Fruit fly (Drosophila melanogaster) whole organism, prepupa: Measurements from ENCODE around the gene SmydA-8.

Experiments
- CG11294 ChIP-seq: fragments of 200-800 bp; sonication (Bioruptor generic); IDR thresholded peaks from 2 replicates; pipeline ENCODE4 v1.3.6; 2022; ENCODE audit warnings: missing biosample characterization, missing genetic modification characterization
- CG11762 ChIP-seq: fragments of 200-800 bp; sonication (Bioruptor generic); optimal IDR thresholded peaks from 3 replicates; lab custom pipeline; 2016; ENCODE audit warnings: missing biosample characterization, missing genetic modification characterization; ENCODE audit not compliant: insufficient read depth
- CG31627 ChIP-seq: fragments of 200-800 bp; sonication (Bioruptor generic); optimal IDR thresholded peaks from 3 replicates; lab custom pipeline; 2016; ENCODE audit warnings: missing biosample characterization, missing genetic modification characterization
- CG32006 ChIP-seq: fragments of 200-800 bp; sonication (Bioruptor generic); optimal IDR thresholded peaks from 3 replicates; lab custom pipeline; 2017; ENCODE audit warnings: missing biosample characterization, mild to moderate bottlenecking, missing genetic modification characterization
- CG34406 ChIP-seq: fragments of 200-800 bp; sonication (Bioruptor generic); optimal IDR thresholded peaks from 3 replicates; lab custom pipeline; 2016; ENCODE audit warnings: missing biosample characterization, missing genetic modification characterization
- CG6276 ChIP-seq: fragments of 200-800 bp; sonication (Bioruptor generic); optimal IDR thresholded peaks from 2 replicates; lab custom pipeline; 2017; ENCODE audit warnings: missing biosample characterization, mild to moderate bottlenecking, missing genetic modification characterization
- Sox15 ChIP-seq: fragments of 200-800 bp; sonication (Bioruptor generic); optimal IDR thresholded peaks from 3 replicates; lab custom pipeline; 2016; ENCODE audit warnings: missing biosample characterization, missing genetic modification characterization
- cyc ChIP-seq: fragments of 200-800 bp; sonication (Bioruptor generic); optimal IDR thresholded peaks from 3 replicates; lab custom pipeline; 2016; ENCODE audit warnings: missing biosample characterization, missing genetic modification characterization
- dsx ChIP-seq: fragments of 200-800 bp; optimal IDR thresholded peaks from 3 replicates; lab custom pipeline; 2019; ENCODE audit warnings: missing biosample characterization, mild to moderate bottlenecking, missing genetic modification characterization, moderate library complexity; ENCODE audit not compliant: poor library complexity, severe bottlenecking
- eg ChIP-seq: fragments of 200-800 bp; sonication (Bioruptor generic); IDR thresholded peaks from 3 replicates; pipeline ENCODE4 v1.3.6; 2022; ENCODE audit warnings: missing biosample characterization, missing genetic modification characterization
- esn ChIP-seq: fragments of 200-800 bp; sonication (Bioruptor generic); optimal IDR thresholded peaks from 2 replicates; lab custom pipeline; 2016; ENCODE audit warnings: missing biosample characterization, mild to moderate bottlenecking, missing genetic modification characterization, moderate library complexity
- pdm3 ChIP-seq: fragments of 200-800 bp; sonication (Bioruptor generic); optimal IDR thresholded peaks from 3 replicates; lab custom pipeline; 2016; ENCODE audit warnings: missing biosample characterization, missing genetic modification characterization
- spab ChIP-seq: fragments of 200-800 bp; sonication (Bioruptor generic); optimal IDR thresholded peaks from 2 replicates; lab custom pipeline; 2017; ENCODE audit warnings: missing biosample characterization, mild to moderate bottlenecking, missing genetic modification characterization, missing genetic modification reagents
- topi ChIP-seq: fragments of 200-800 bp; sonication (Bioruptor generic); optimal IDR thresholded peaks from 3 replicates; lab custom pipeline; 2016; ENCODE audit warnings: missing biosample characterization, missing genetic modification characterization

- TF ChIP-seq CG32006 (GFP tag; lab: Kevin White, UChicago) (no peak), CG11762 (no peak), CG6276 (GFP tag; lab: Kevin White, UChicago) (no peak), pdm3 (GFP tag; lab: Kevin White, UChicago) (no peak), esn (GFP tag; lab: Kevin White, UChicago) (no peak), spab (GFP tag; lab: Kevin White, UChicago) (no peak), CG11294 (GFP tag; lab: Robert Waterston, UW) (no peak), CG31627 (GFP tag; lab: Kevin White, UChicago) (no peak), Sox15 (GFP tag; lab: Kevin White, UChicago) (no peak), cyc (GFP tag; lab: Kevin White, UChicago) (no peak), CG34406 (GFP tag; lab: Kevin White, UChicago) (no peak), dsx (GFP tag; lab: Kevin White, UChicago) (no peak), topi (no peak), eg (GFP tag; lab: Robert Waterston, UW) (no peak)
Measured at dm6 chrX:2221598-2221997, 8.0 kb upstream of the SmydA-8 start.
